Worm (Caenorhabditis elegans) whole organism, L4 larva: Measurements from ENCODE around the gene C17B7.14.
A peak's percentile ranks its signal among the peaks of the same experiment; 100 is the strongest.

Source experiments
- D1046.2 ChIP-seq: fragments of 200-800 bp; sonication (Bioruptor generic); IDR thresholded peaks from 2 replicates; pipeline ENCODE4 v1.3.6; 2022; ENCODE audit warnings: missing genetic modification characterization, missing compliant biosample characterization
- F44E2.7 ChIP-seq: fragments of 200-800 bp; sonication (Bioruptor generic); IDR thresholded peaks from 2 replicates; pipeline ENCODE4 v2.1.2; 2022; ENCODE audit warnings: missing genetic modification characterization, missing compliant biosample characterization
- R02D3.7 ChIP-seq: fragments of 150-350 bp; sonication (generic microtip); optimal IDR thresholded peaks from 3 replicates; lab custom pipeline; 2014; ENCODE audit warnings: missing biosample characterization, missing genetic modification characterization
- T26A8.4 ChIP-seq: fragments of 200-800 bp; sonication (Bioruptor generic); IDR thresholded peaks from 2 replicates; pipeline ENCODE4 v1.3.6; 2022; ENCODE audit warnings: missing genetic modification characterization, missing compliant biosample characterization
- Y105C5A.15 ChIP-seq: fragments of 200-800 bp; sonication (Bioruptor generic); IDR thresholded peaks from 2 replicates; pipeline ENCODE4 v1.3.6; 2022; ENCODE audit warnings: missing genetic modification characterization, missing compliant biosample characterization
- Y48G9A.11 ChIP-seq: fragments of 200-800 bp; sonication (Bioruptor generic); IDR thresholded peaks from 2 replicates; pipeline ENCODE4 v1.3.6; 2022; ENCODE audit warnings: missing genetic modification reagents, missing genetic modification characterization, missing compliant biosample characterization
- ZK337.2 ChIP-seq: fragments of 200-800 bp; sonication (Bioruptor generic); IDR thresholded peaks from 2 replicates; pipeline ENCODE4 v1.3.6; 2022; ENCODE audit warnings: missing genetic modification reagents, missing genetic modification characterization, missing compliant biosample characterization
- aha-1 ChIP-seq: fragments of 150-350 bp; peaks from one replicate; lab custom pipeline; 2014; ENCODE audit warnings: missing biosample characterization, missing genetic modification characterization
- aly-2 ChIP-seq: sonication (generic microtip); optimal IDR thresholded peaks from 2 replicates; lab custom pipeline; 2018; ENCODE audit warnings: missing biosample characterization, missing genetic modification characterization
- ama-1 ChIP-seq: fragments of 150-350 bp; optimal IDR thresholded peaks from 2 replicates; lab custom pipeline; 2014; ENCODE audit warnings: inconsistent platforms, mixed read lengths
- ceh-20 ChIP-seq: fragments of 200-800 bp; sonication (Bioruptor generic); IDR thresholded peaks from 2 replicates; pipeline ENCODE4 v1.3.6; 2022; ENCODE audit warnings: missing genetic modification reagents, missing genetic modification characterization, missing compliant biosample characterization
- cey-2 ChIP-seq: sonication (generic microtip); optimal IDR thresholded peaks from 3 replicates; lab custom pipeline; 2017; ENCODE audit warnings: missing genetic modification characterization, mild to moderate bottlenecking, missing compliant biosample characterization, antibody characterized with exemption, borderline replicate concordance; ENCODE audit not compliant: insufficient read depth
- ctbp-1 ChIP-seq: fragments of 200-800 bp; sonication (Bioruptor generic); IDR thresholded peaks from 2 replicates; pipeline ENCODE4 v1.3.6; 2022; ENCODE audit warnings: missing genetic modification reagents, missing genetic modification characterization, missing compliant biosample characterization
- daf-16 ChIP-seq, 3 experiments: sonication (generic microtip); optimal IDR thresholded peaks; 2 replicates each; lab custom pipeline; 2016 to 2017; ENCODE audit warnings: missing genetic modification characterization in 3 of 3, missing genetic modification reagents in 3 of 3, mild to moderate bottlenecking in 2 of 3, missing compliant biosample characterization in 2 of 3, missing biosample characterization in 1 of 3, moderate library complexity in 1 of 3
- dmd-9 ChIP-seq: fragments of 200-800 bp; sonication (Bioruptor generic); IDR thresholded peaks from 2 replicates; pipeline ENCODE4 v1.3.6; 2022; ENCODE audit warnings: missing genetic modification reagents, missing genetic modification characterization, missing compliant biosample characterization
- dpl-1 ChIP-seq: fragments of 150-350 bp; optimal IDR thresholded peaks from 2 replicates; lab custom pipeline; 2014; ENCODE audit warnings: missing biosample characterization, missing genetic modification reagents, missing genetic modification characterization
- dve-1 ChIP-seq: sonication (generic microtip); optimal IDR thresholded peaks from 2 replicates; lab custom pipeline; 2017; ENCODE audit warnings: antibody characterized with exemption, mild to moderate bottlenecking, missing genetic modification characterization, missing compliant biosample characterization; ENCODE audit not compliant: insufficient read depth
- egl-43 ChIP-seq: fragments of 200-800 bp; sonication (Bioruptor generic); IDR thresholded peaks from 2 replicates; pipeline ENCODE4 v1.3.6; 2022; ENCODE audit warnings: missing genetic modification reagents, missing genetic modification characterization, missing compliant biosample characterization
- fos-1 ChIP-seq: fragments of 150-350 bp; optimal IDR thresholded peaks from 2 replicates; lab custom pipeline; 2014; ENCODE audit warnings: missing biosample characterization, missing genetic modification characterization
- gei-8 ChIP-seq: fragments of 200-800 bp; sonication (Bioruptor generic); optimal IDR thresholded peaks from 2 replicates; lab custom pipeline; 2018; ENCODE audit warnings: mild to moderate bottlenecking, missing genetic modification characterization, missing compliant biosample characterization
- hif-1 ChIP-seq, 2 experiments: sonication (generic microtip); optimal IDR thresholded peaks; 2 replicates each; lab custom pipeline; 2016 to 2017; ENCODE audit warnings: missing compliant biosample characterization in 2 of 2, missing genetic modification characterization in 2 of 2, missing genetic modification reagents in 2 of 2, missing genotype in 2 of 2, mild to moderate bottlenecking in 1 of 2
- hlh-11 ChIP-seq: fragments of 200-800 bp; sonication (Bioruptor generic); optimal IDR thresholded peaks from 2 replicates; lab custom pipeline; 2018; ENCODE audit warnings: mild to moderate bottlenecking, missing genetic modification characterization, missing compliant biosample characterization
- hlh-30 ChIP-seq: sonication (generic microtip); optimal IDR thresholded peaks from 2 replicates; lab custom pipeline; 2017; ENCODE audit warnings: antibody characterized with exemption, mild to moderate bottlenecking, missing genetic modification characterization, missing compliant biosample characterization; ENCODE audit not compliant: insufficient read depth
- hmg-1.1 ChIP-seq: fragments of 200-800 bp; sonication (Bioruptor generic); IDR thresholded peaks from 2 replicates; pipeline ENCODE4 v1.3.6; 2022; ENCODE audit warnings: missing genetic modification reagents, missing genetic modification characterization, missing compliant biosample characterization
- jun-1 ChIP-seq: fragments of 150-350 bp; optimal IDR thresholded peaks from 2 replicates; lab custom pipeline; 2014; ENCODE audit warnings: missing biosample characterization, missing genetic modification reagents, missing genetic modification characterization
- lin-38 ChIP-seq: fragments of 200-800 bp; sonication (Bioruptor generic); IDR thresholded peaks from 2 replicates; pipeline ENCODE4 v1.3.6; 2022; ENCODE audit warnings: missing genetic modification reagents, missing genetic modification characterization, missing compliant biosample characterization
- lir-3 ChIP-seq: sonication (generic microtip); optimal IDR thresholded peaks from 2 replicates; lab custom pipeline; 2016; ENCODE audit warnings: mild to moderate bottlenecking, missing genetic modification characterization, missing compliant biosample characterization
- lsy-2 ChIP-seq, 2 experiments: fragments of 150-350 bp in 1 of 2; sonication (generic microtip) in 1 of 2; optimal IDR thresholded peaks; 2 replicates each; lab custom pipeline; 2014 to 2017; ENCODE audit warnings: missing biosample characterization in 2 of 2, missing genetic modification characterization in 2 of 2
- madf-5 ChIP-seq, 2 experiments: fragments of 200-800 bp; sonication (Bioruptor generic); IDR thresholded peaks; 2 replicates each; pipeline ENCODE4 v1.3.6; 2022; ENCODE audit warnings: missing compliant biosample characterization in 2 of 2, missing genetic modification characterization in 2 of 2
- madf-9 ChIP-seq: fragments of 200-800 bp; sonication (Bioruptor generic); conservative IDR thresholded peaks from 2 replicates; pipeline ENCODE4 v1.3.6; 2022; ENCODE audit warnings: missing genetic modification reagents, missing genetic modification characterization, missing compliant biosample characterization
- mdl-1 ChIP-seq, 2 experiments: fragments of 150-350 bp in 1 of 2; sonication (generic microtip) in 1 of 2; optimal IDR thresholded peaks; 2 replicates each; lab custom pipeline; 2014 to 2017; ENCODE audit warnings: missing biosample characterization in 2 of 2, missing genetic modification characterization in 2 of 2
- mep-1 ChIP-seq: fragments of 150-350 bp; sonication (generic microtip); optimal IDR thresholded peaks from 3 replicates; lab custom pipeline; 2014; ENCODE audit warnings: missing biosample characterization, missing genetic modification characterization
- mes-2 ChIP-seq: sonication (generic microtip); optimal IDR thresholded peaks from 2 replicates; lab custom pipeline; 2016; ENCODE audit warnings: missing genotype, mild to moderate bottlenecking, missing genetic modification characterization, missing compliant biosample characterization; ENCODE audit not compliant: poor library complexity, severe bottlenecking
- nhr-102 ChIP-seq: sonication (generic microtip); optimal IDR thresholded peaks from 2 replicates; lab custom pipeline; 2016; ENCODE audit warnings: mild to moderate bottlenecking, missing genetic modification characterization, moderate library complexity, missing compliant biosample characterization
- nhr-11 ChIP-seq: fragments of 150-350 bp; optimal IDR thresholded peaks from 2 replicates; lab custom pipeline; 2014; ENCODE audit warnings: missing biosample characterization, missing genetic modification characterization
- nhr-111 ChIP-seq: fragments of 200-800 bp; sonication (Bioruptor generic); optimal IDR thresholded peaks from 2 replicates; lab custom pipeline; 2018; ENCODE audit warnings: mild to moderate bottlenecking, missing genetic modification characterization, missing compliant biosample characterization
- nhr-25 ChIP-seq: sonication (generic microtip); optimal IDR thresholded peaks from 2 replicates; lab custom pipeline; 2017; ENCODE audit warnings: missing genetic modification characterization, mild to moderate bottlenecking, missing compliant biosample characterization, antibody characterized with exemption, moderate library complexity, borderline replicate concordance; ENCODE audit not compliant: insufficient read depth
- rbr-2 ChIP-seq: sonication (generic microtip); optimal IDR thresholded peaks from 2 replicates; lab custom pipeline; 2016; ENCODE audit warnings: missing genotype, missing genetic modification characterization, missing compliant biosample characterization
- saeg-2 ChIP-seq: fragments of 200-800 bp; sonication (Bioruptor generic); IDR thresholded peaks from 2 replicates; pipeline ENCODE4 v1.3.6; 2022; ENCODE audit warnings: missing genetic modification reagents, missing genetic modification characterization, missing compliant biosample characterization
- sdz-12 ChIP-seq: fragments of 200-800 bp; sonication (Bioruptor generic); optimal IDR thresholded peaks from 2 replicates; lab custom pipeline; 2018; ENCODE audit warnings: mild to moderate bottlenecking, missing genetic modification characterization, missing compliant biosample characterization
- snpc-1.2 ChIP-seq: fragments of 200-800 bp; sonication (Bioruptor generic); IDR thresholded peaks from 2 replicates; pipeline ENCODE4 v1.3.6; 2022; ENCODE audit warnings: missing genetic modification reagents, missing genetic modification characterization, missing compliant biosample characterization
- snpc-4 ChIP-seq: fragments of 150-350 bp; optimal IDR thresholded peaks from 2 replicates; lab custom pipeline; 2014; ENCODE audit warnings: missing biosample characterization, missing genetic modification characterization
- spr-1 ChIP-seq: sonication (generic microtip); optimal IDR thresholded peaks from 2 replicates; lab custom pipeline; 2016; ENCODE audit warnings: mild to moderate bottlenecking, missing genetic modification characterization, missing compliant biosample characterization
- unc-130 ChIP-seq: sonication (generic microtip); optimal IDR thresholded peaks from 2 replicates; lab custom pipeline; 2016; ENCODE audit warnings: missing genetic modification reagents, missing genetic modification characterization, missing compliant biosample characterization
- unc-39 ChIP-seq: sonication (generic microtip); optimal IDR thresholded peaks from 2 replicates; lab custom pipeline; 2017; ENCODE audit warnings: missing biosample characterization, missing genetic modification characterization
- unc-62 ChIP-seq, 3 experiments: fragments of 150-350 bp in 1 of 3; sonication (generic microtip); optimal IDR thresholded peaks in 2 of 3; peaks in 1 of 3; 1 replicate in 1 of 3; 2 replicates in 2 of 3; lab custom pipeline; 2014 to 2017; ENCODE audit warnings: missing biosample characterization in 3 of 3, missing genetic modification characterization in 3 of 3, missing genetic modification reagents in 3 of 3, missing genotype in 1 of 3
- zfp-3 ChIP-seq: fragments of 200-800 bp; sonication (Bioruptor generic); conservative IDR thresholded peaks from 2 replicates; pipeline ENCODE4 v1.3.6; 2022; ENCODE audit warnings: missing genetic modification reagents, missing genetic modification characterization, missing compliant biosample characterization
- zip-2 ChIP-seq: fragments of 150-350 bp; optimal IDR thresholded peaks from 2 replicates; lab custom pipeline; 2014; ENCODE audit warnings: missing biosample characterization, missing genetic modification characterization
- ztf-11 ChIP-seq: fragments of 150-350 bp; optimal IDR thresholded peaks from 2 replicates; lab custom pipeline; 2014; ENCODE audit warnings: missing biosample characterization, missing genetic modification characterization

Gene C17B7.14

ce11 chrV:3312067-3312666 is 8.2 kb downstream of the C17B7.14 start, which contains the start of gene arrd-18:
TSS of gene arrd-18 (minus strand) at chrV:3312117.
- TF ChIP-seq nhr-25 (tag; lab: Kevin White, UChicago) (no peak), ZK337.2 (GFP tag; lab: Robert Waterston, UW) (no peak), hlh-30 (no peak), hlh-11 (tag; lab: Kevin White, UChicago) (peak; percentile 73), mdl-1 (tag; optimal IDR thresholded peaks at IDR 0.05; lab: Kevin White, UChicago) (peak in 1 of 2 experiments; percentile 51), spr-1 (tag; lab: Kevin White, UChicago) (no peak), mep-1 (tag; lab: Kevin White, UChicago) (no peak), ama-1 (no peak), zfp-3 (GFP tag; lab: Robert Waterston, UW) (no peak), Y48G9A.11 (no peak), D1046.2 (GFP tag; lab: Robert Waterston, UW) (no peak), F44E2.7 (GFP tag; lab: Robert Waterston, UW) (no peak), ztf-11 (tag; lab: Kevin White, UChicago) (no peak), hmg-1.1 (GFP tag; lab: Robert Waterston, UW) (peak; percentile 83), dve-1 (tag; lab: Kevin White, UChicago) (no peak), snpc-1.2 (GFP tag; lab: Robert Waterston, UW) (no peak; the same call in 1 of the 2 replicates), egl-43 (GFP tag; lab: Robert Waterston, UW) (no peak), madf-5 (GFP tag; IDR thresholded peaks at IDR 0.05; lab: Robert Waterston, UW) (no peak), hif-1 (tag; optimal IDR thresholded peaks at IDR 0.05; lab: Kevin White, UChicago) (no peak), dpl-1 (no peak), cey-2 (no peak), nhr-11 (tag; lab: Kevin White, UChicago) (peak; percentile 4), daf-16 (GFP tag; optimal IDR thresholded peaks at IDR 0.05; lab: Kevin White, UChicago) (no peak), daf-16 (tag; optimal IDR thresholded peaks at IDR 0.05; lab: Kevin White, UChicago) (no peak), mes-2 (no peak), ceh-20 (GFP tag; lab: Robert Waterston, UW) (no peak), dmd-9 (GFP tag; lab: Robert Waterston, UW) (no peak), nhr-102 (tag; lab: Kevin White, UChicago) (no peak), madf-9 (GFP tag; lab: Robert Waterston, UW) (no peak), saeg-2 (GFP tag; lab: Robert Waterston, UW) (no peak), sdz-12 (GFP tag; lab: Kevin White, UChicago) (no peak), T26A8.4 (GFP tag; lab: Robert Waterston, UW) (no peak), lin-38 (GFP tag; lab: Robert Waterston, UW) (no peak), unc-39 (tag; lab: Kevin White, UChicago) (no peak), lir-3 (tag; lab: Kevin White, UChicago) (no peak), aly-2 (tag; lab: Kevin White, UChicago) (no peak), fos-1 (tag; lab: Kevin White, UChicago) (no peak), gei-8 (no peak), aha-1 (tag; lab: Kevin White, UChicago) (peak; percentile 78), jun-1 (no peak), snpc-4 (tag; lab: Kevin White, UChicago) (no peak), Y105C5A.15 (GFP tag; lab: Robert Waterston, UW) (no peak), rbr-2 (tag; lab: Kevin White, UChicago) (no peak), ctbp-1 (GFP tag; lab: Robert Waterston, UW) (peak; percentile 59), nhr-111 (GFP tag; lab: Kevin White, UChicago) (no peak), unc-62 (GFP tag; optimal IDR thresholded peaks at IDR 0.05 in 1 of 2; lab: Kevin White, UChicago) (peak in 1 of 2 experiments; percentile 56), unc-62 (tag; optimal IDR thresholded peaks at IDR 0.05; lab: Kevin White, UChicago) (no peak), lsy-2 (tag; optimal IDR thresholded peaks at IDR 0.05; lab: Kevin White, UChicago) (no peak), R02D3.7 (no peak), zip-2 (no peak), unc-130 (GFP tag; lab: Kevin White, UChicago) (no peak)
